Worm (Caenorhabditis elegans): ENCODE data around the gene cit-1.2.

ce11 chrIII:7972687-7973086, 37.9 kb upstream of the cit-1.2 start:
- TF ChIP-seq flt-1 (GFP tag; IDR thresholded peaks at IDR 0.05) = no peak
- no peak for TF ChIP-seq klf-2 (GFP tag; conservative IDR thresholded peaks at IDR 0.05)
- no peak for TF ChIP-seq tab-1 (GFP tag; IDR thresholded peaks at IDR 0.05)
- TF ChIP-seq cog-1 (tag; optimal IDR thresholded peaks at IDR 0.05) = no peak
- no peak for TF ChIP-seq ztf-29 (GFP tag; IDR thresholded peaks at IDR 0.05)
- no peak for TF ChIP-seq T22C8.4 (GFP tag; IDR thresholded peaks at IDR 0.05)
- TF ChIP-seq ztf-23 (GFP tag; IDR thresholded peaks at IDR 0.05) = no peak
- TF ChIP-seq med-1 (GFP tag; optimal IDR thresholded peaks at IDR 0.05; ENCODE audit: insufficient read depth) = no peak
- TF ChIP-seq ref-1 (GFP tag; conservative IDR thresholded peaks at IDR 0.05) = no peak

Measured in whole organism, midembryonic.